Worm (Caenorhabditis elegans) whole organism, late embryonic: ENCODE results near the gene H08J19.1.

Experiments used
- ama-1 ChIP-seq: fragments of 150-350 bp; optimal IDR thresholded peaks from 2 replicates; lab custom pipeline; 2014
- ceh-14 ChIP-seq: sonication (generic microtip); optimal IDR thresholded peaks from 2 replicates; lab custom pipeline; 2016; ENCODE audit warnings: missing genotype, missing genetic modification characterization, missing compliant biosample characterization
- ceh-22 ChIP-seq: sonication (generic microtip); optimal IDR thresholded peaks from 2 replicates; lab custom pipeline; 2017; ENCODE audit warnings: missing biosample characterization, missing genetic modification characterization
- dve-1 ChIP-seq: sonication (generic microtip); optimal IDR thresholded peaks from 2 replicates; lab custom pipeline; 2017; ENCODE audit warnings: antibody characterized with exemption, mild to moderate bottlenecking, missing genetic modification characterization, missing compliant biosample characterization
- ets-4 ChIP-seq: sonication (generic microtip); optimal IDR thresholded peaks from 2 replicates; lab custom pipeline; 2016; ENCODE audit warnings: missing genetic modification characterization, missing compliant biosample characterization
- eyg-1 ChIP-seq: sonication (generic microtip); optimal IDR thresholded peaks from 2 replicates; lab custom pipeline; 2016; ENCODE audit warnings: missing genotype, missing genetic modification characterization, missing compliant biosample characterization
- fax-1 ChIP-seq: sonication (generic microtip); optimal IDR thresholded peaks from 2 replicates; lab custom pipeline; 2016; ENCODE audit warnings: missing genotype, missing genetic modification characterization, missing compliant biosample characterization
- lin-11 ChIP-seq: fragments of 200-800 bp; sonication (Bioruptor generic); optimal IDR thresholded peaks from 2 replicates; lab custom pipeline; 2018; ENCODE audit warnings: mild to moderate bottlenecking, missing genetic modification characterization, missing compliant biosample characterization
- nhr-11 ChIP-seq: fragments of 150-350 bp; optimal IDR thresholded peaks from 2 replicates; lab custom pipeline; 2014; ENCODE audit warnings: missing biosample characterization, missing genetic modification characterization
- odd-2 ChIP-seq: sonication (generic microtip); optimal IDR thresholded peaks from 2 replicates; lab custom pipeline; 2017; ENCODE audit warnings: antibody characterized with exemption, mild to moderate bottlenecking, missing genetic modification characterization, missing compliant biosample characterization
- pha-2 ChIP-seq: sonication (generic microtip); optimal IDR thresholded peaks from 2 replicates; lab custom pipeline; 2017; ENCODE audit warnings: mild to moderate bottlenecking, missing genetic modification characterization, missing compliant biosample characterization
- pha-4 ChIP-seq: fragments of 150-350 bp; optimal IDR thresholded peaks from 2 replicates; lab custom pipeline; 2018; ENCODE audit warnings: missing biosample characterization, missing genetic modification reagents, missing genetic modification characterization
- pqm-1 ChIP-seq: sonication (generic microtip); optimal IDR thresholded peaks from 2 replicates; lab custom pipeline; 2016; ENCODE audit warnings: missing genetic modification characterization, missing compliant biosample characterization
- ref-2 ChIP-seq: sonication (generic microtip); optimal IDR thresholded peaks from 2 replicates; lab custom pipeline; 2016; ENCODE audit warnings: missing genetic modification characterization, missing compliant biosample characterization

ce11 chrX:15655623-15656022, 12.9 kb downstream of the H08J19.1 start:
- no peak for TF ChIP-seq fax-1 (tag; lab: Kevin White, UChicago)
- no peak for TF ChIP-seq pqm-1
- TF ChIP-seq ceh-22 (tag; lab: Kevin White, UChicago), result no peak
- TF ChIP-seq lin-11 (tag; lab: Kevin White, UChicago), result no peak
- TF ChIP-seq ets-4 (tag; lab: Kevin White, UChicago), result no peak
- no peak for TF ChIP-seq pha-2 (tag; lab: Kevin White, UChicago)
- no peak for TF ChIP-seq ref-2 (tag; lab: Kevin White, UChicago)
- no peak for TF ChIP-seq nhr-11 (tag; lab: Kevin White, UChicago)
- TF ChIP-seq dve-1 (tag; lab: Kevin White, UChicago), result no peak
- no peak for TF ChIP-seq odd-2
- TF ChIP-seq ceh-14 (tag; lab: Kevin White, UChicago), result no peak
- no peak for TF ChIP-seq pha-4 (tag; lab: Kevin White, UChicago)
- TF ChIP-seq eyg-1 (tag; lab: Kevin White, UChicago), result no peak
- no peak for TF ChIP-seq ama-1
